Fruit fly (Drosophila melanogaster) S2 (cell line): ENCODE results near the gene para.

Experiments
- CG8478 ChIP-seq: fragments of >200 bp; optimal IDR thresholded peaks from 2 replicates; lab custom pipeline; 2018
- CTCF ChIP-seq, 2 experiments: fragments of >200 bp; optimal IDR thresholded peaks; 2 replicates each; lab custom pipeline; 2018

para gene

dm6 chrX:16427786-16428400 lies 105.0 kb downstream of the para start:
- TF ChIP-seq CTCF (optimal IDR thresholded peaks at IDR 0.05; lab: Kevin White, UChicago), result no peak
- TF ChIP-seq CG8478 (lab: Kevin White, UChicago), result no peak

dm6 chrX:16426478-16427052 lies 106.3 kb downstream of the para start:
- TF ChIP-seq CTCF (optimal IDR thresholded peaks at IDR 0.05; lab: Kevin White, UChicago), result no peak
- TF ChIP-seq CG8478 (lab: Kevin White, UChicago), result no peak

- TF ChIP-seq CTCF (optimal IDR thresholded peaks at IDR 0.05; lab: Kevin White, UChicago) (no peak), CG8478 (lab: Kevin White, UChicago) (no peak)
Observed at dm6 chrX:16425145-16425544, 107.8 kb downstream of the para start.

dm6 chrX:16424296-16424695 lies 108.6 kb downstream of the para start:
- TF ChIP-seq CG8478 (lab: Kevin White, UChicago), result no peak
- no peak for TF ChIP-seq CTCF (optimal IDR thresholded peaks at IDR 0.05; lab: Kevin White, UChicago)

- TF ChIP-seq CTCF (optimal IDR thresholded peaks at IDR 0.05; lab: Kevin White, UChicago) (no peak), CG8478 (lab: Kevin White, UChicago) (no peak)
Observed at dm6 chrX:16423125-16423509, 109.8 kb downstream of the para start.

- TF ChIP-seq CTCF (optimal IDR thresholded peaks at IDR 0.05; lab: Kevin White, UChicago) (peak in 1 of 2 experiments; percentile 25), CG8478 (lab: Kevin White, UChicago) (no peak)
Observed at dm6 chrX:16422466-16423124, 110.3 kb downstream of the para start, which contains the start of gene hang. TSS of gene hang (plus strand) at chrX:16422831.

dm6 chrX:16421899-16422412 lies 110.9 kb downstream of the para start, which contains the start of gene AnxB11:
TSS of gene AnxB11 (minus strand) at chrX:16422265.
- TF ChIP-seq CG8478 (lab: Kevin White, UChicago), result no peak
- TF ChIP-seq CTCF (optimal IDR thresholded peaks at IDR 0.05; lab: Kevin White, UChicago), result no peak

dm6 chrX:16420878-16421277 lies 112.0 kb downstream of the para start:
- no peak for TF ChIP-seq CG8478 (lab: Kevin White, UChicago)
- no peak for TF ChIP-seq CTCF (optimal IDR thresholded peaks at IDR 0.05; lab: Kevin White, UChicago)

dm6 chrX:16420048-16420447 lies 112.8 kb downstream of the para start:
- TF ChIP-seq CG8478 (lab: Kevin White, UChicago), result no peak
- no peak for TF ChIP-seq CTCF (optimal IDR thresholded peaks at IDR 0.05; lab: Kevin White, UChicago)

dm6 chrX:16414451-16415368 lies 118.2 kb downstream of the para start, which contains the start of gene Traf-like:
TSS of gene Traf-like (plus strand) at chrX:16415046.
- TF ChIP-seq CG8478 (lab: Kevin White, UChicago) (no peak), CTCF (optimal IDR thresholded peaks at IDR 0.05; lab: Kevin White, UChicago) (no peak)

- no peak for TF ChIP-seq CTCF (optimal IDR thresholded peaks at IDR 0.05; lab: Kevin White, UChicago)
- TF ChIP-seq CG8478 (lab: Kevin White, UChicago), result no peak
Observed at dm6 chrX:16406083-16406482, 126.8 kb downstream of the para start.

- no peak for TF ChIP-seq CTCF (optimal IDR thresholded peaks at IDR 0.05; lab: Kevin White, UChicago)
- TF ChIP-seq CG8478 (lab: Kevin White, UChicago), result no peak
Observed at dm6 chrX:16405209-16405608, 127.7 kb downstream of the para start, which contains the start of gene CG4301. TSS of gene CG4301 (plus strand) at chrX:16405509.
